Fruit fly (Drosophila melanogaster): ENCODE results near the gene CG12206.

- TF ChIP-seq psq (optimal IDR thresholded peaks at IDR 0.05), result no peak
- TF ChIP-seq EcR (GFP tag; optimal IDR thresholded peaks at IDR 0.05), result no peak
- no peak for TF ChIP-seq CG8478 (optimal IDR thresholded peaks at IDR 0.05)
- TF ChIP-seq pan (optimal IDR thresholded peaks at IDR 0.05), result no peak
- no peak for TF ChIP-seq Dll (optimal IDR thresholded peaks at IDR 0.05)
Observed at dm6 chrX:3429952-3430351, 44.4 kb downstream of the CG12206 start.
